Worm (Caenorhabditis elegans) whole organism, L2 larva: ENCODE data around the gene C25E10.7.

ENCODE experiments used
- C34F6.9 ChIP-seq: fragments of 150-350 bp; optimal IDR thresholded peaks from 2 replicates; lab custom pipeline; 2014; ENCODE audit warnings: missing biosample characterization, missing genetic modification characterization
- F13H6.1 ChIP-seq: sonication (generic microtip); optimal IDR thresholded peaks from 2 replicates; lab custom pipeline; 2016; ENCODE audit warnings: missing genetic modification characterization, missing compliant biosample characterization
- R02D3.7 ChIP-seq: fragments of 150-350 bp; optimal IDR thresholded peaks from 2 replicates; lab custom pipeline; 2014; ENCODE audit warnings: missing biosample characterization, missing genetic modification characterization
- Y55F3AM.14 ChIP-seq: fragments of 200-800 bp; sonication (Bioruptor generic); optimal IDR thresholded peaks from 2 replicates; lab custom pipeline; 2018; ENCODE audit warnings: mild to moderate bottlenecking, missing genetic modification characterization, missing compliant biosample characterization
- alr-1 ChIP-seq: fragments of 150-350 bp; optimal IDR thresholded peaks from 2 replicates; lab custom pipeline; 2014; ENCODE audit warnings: missing biosample characterization, missing genetic modification characterization
- aly-2 ChIP-seq: fragments of 150-350 bp; optimal IDR thresholded peaks from 2 replicates; lab custom pipeline; 2014; ENCODE audit warnings: missing biosample characterization, missing genetic modification characterization
- ceh-16 ChIP-seq: fragments of 150-350 bp; optimal IDR thresholded peaks from 2 replicates; lab custom pipeline; 2014; ENCODE audit warnings: missing biosample characterization, missing genetic modification characterization
- crh-2 ChIP-seq: sonication (generic microtip); optimal IDR thresholded peaks from 2 replicates; lab custom pipeline; 2017; ENCODE audit warnings: missing biosample characterization, missing genetic modification characterization
- dmd-4 ChIP-seq: sonication (generic microtip); optimal IDR thresholded peaks from 2 replicates; lab custom pipeline; 2017; ENCODE audit warnings: missing biosample characterization, missing genetic modification characterization
- egl-27 ChIP-seq: sonication (generic microtip); optimal IDR thresholded peaks from 3 replicates; lab custom pipeline; 2017; ENCODE audit warnings: missing biosample characterization, missing genetic modification reagents, missing genetic modification characterization
- elt-1 ChIP-seq: fragments of 150-350 bp; optimal IDR thresholded peaks from 2 replicates; lab custom pipeline; 2014; ENCODE audit warnings: missing biosample characterization, missing genetic modification characterization
- elt-3 ChIP-seq: sonication (generic microtip); optimal IDR thresholded peaks from 2 replicates; lab custom pipeline; 2017; ENCODE audit warnings: missing biosample characterization, missing genetic modification characterization
- fos-1 ChIP-seq: fragments of 150-350 bp; optimal IDR thresholded peaks from 2 replicates; lab custom pipeline; 2014; ENCODE audit warnings: missing biosample characterization, missing genetic modification characterization
- gmeb-1 ChIP-seq: fragments of 150-350 bp; optimal IDR thresholded peaks from 2 replicates; lab custom pipeline; 2014; ENCODE audit warnings: missing biosample characterization, missing genetic modification characterization
- lin-11 ChIP-seq: fragments of 150-350 bp; sonication (generic microtip); optimal IDR thresholded peaks from 2 replicates; lab custom pipeline; 2014; ENCODE audit warnings: missing biosample characterization, missing genetic modification characterization, inconsistent platforms, mixed read lengths
- lin-13 ChIP-seq: fragments of 150-350 bp; optimal IDR thresholded peaks from 2 replicates; lab custom pipeline; 2014; ENCODE audit warnings: missing biosample characterization, missing genetic modification reagents, missing genetic modification characterization
- lsy-2 ChIP-seq, 2 experiments: fragments of 150-350 bp in 1 of 2; sonication (generic microtip) in 1 of 2; optimal IDR thresholded peaks; 2 replicates each; lab custom pipeline; 2014 to 2017; ENCODE audit warnings: missing biosample characterization in 2 of 2, missing genetic modification characterization in 2 of 2
- mab-5 ChIP-seq: fragments of 150-350 bp; optimal IDR thresholded peaks from 2 replicates; lab custom pipeline; 2014; ENCODE audit warnings: missing biosample characterization, missing genetic modification characterization
- mbf-1 ChIP-seq: sonication (generic microtip); optimal IDR thresholded peaks from 2 replicates; lab custom pipeline; 2017; ENCODE audit warnings: missing biosample characterization, missing genetic modification characterization
- mdl-1 ChIP-seq, 2 experiments: fragments of 150-350 bp in 1 of 2; sonication (generic microtip) in 1 of 2; optimal IDR thresholded peaks; 2 replicates each; lab custom pipeline; 2017; ENCODE audit warnings: missing biosample characterization in 2 of 2, missing genetic modification characterization in 2 of 2
- nhr-10 ChIP-seq: sonication (generic microtip); optimal IDR thresholded peaks from 2 replicates; lab custom pipeline; 2017; ENCODE audit warnings: missing biosample characterization, missing genetic modification characterization
- nhr-11 ChIP-seq: fragments of 150-350 bp; optimal IDR thresholded peaks from 2 replicates; lab custom pipeline; 2014; ENCODE audit warnings: missing biosample characterization, missing genetic modification characterization
- nhr-21 ChIP-seq: fragments of 150-350 bp; optimal IDR thresholded peaks from 2 replicates; lab custom pipeline; 2014; ENCODE audit warnings: missing biosample characterization, missing genetic modification characterization
- nhr-23 ChIP-seq: fragments of 150-350 bp; optimal IDR thresholded peaks from 2 replicates; lab custom pipeline; 2014; ENCODE audit warnings: missing biosample characterization, missing genetic modification reagents, missing genetic modification characterization
- nhr-25 ChIP-seq: fragments of 150-350 bp; sonication (generic microtip); optimal IDR thresholded peaks from 3 replicates; lab custom pipeline; 2014; ENCODE audit warnings: missing biosample characterization, missing genetic modification characterization
- nhr-6 ChIP-seq: fragments of 150-350 bp; optimal IDR thresholded peaks from 2 replicates; lab custom pipeline; 2014; ENCODE audit warnings: missing biosample characterization, missing genetic modification characterization
- nhr-77 ChIP-seq: fragments of 150-350 bp; optimal IDR thresholded peaks from 2 replicates; lab custom pipeline; 2014; ENCODE audit warnings: missing biosample characterization, missing genetic modification characterization
- peb-1 ChIP-seq: fragments of 150-350 bp; optimal IDR thresholded peaks from 2 replicates; lab custom pipeline; 2014; ENCODE audit warnings: missing biosample characterization, missing genetic modification characterization
- skn-1 ChIP-seq: sonication (generic microtip); optimal IDR thresholded peaks from 2 replicates; lab custom pipeline; 2017; ENCODE audit warnings: missing biosample characterization, missing genetic modification characterization
- sma-3 ChIP-seq: sonication (generic microtip); optimal IDR thresholded peaks from 2 replicates; lab custom pipeline; 2016; ENCODE audit warnings: missing genetic modification reagents, missing genetic modification characterization, missing compliant biosample characterization
- sma-9 ChIP-seq, 2 experiments: fragments of 150-350 bp in 1 of 2; sonication (generic microtip) in 1 of 2; optimal IDR thresholded peaks; 2 replicates each; lab custom pipeline; 2014 to 2016; ENCODE audit warnings: missing genetic modification characterization in 2 of 2, mild to moderate bottlenecking in 1 of 2, missing biosample characterization in 1 of 2, missing compliant biosample characterization in 1 of 2, missing genetic modification reagents in 1 of 2, moderate library complexity in 1 of 2
- snpc-4 ChIP-seq: fragments of 150-350 bp; optimal IDR thresholded peaks from 2 replicates; lab custom pipeline; 2014; ENCODE audit warnings: missing biosample characterization, missing genetic modification characterization
- unc-55 ChIP-seq: fragments of 150-350 bp; sonication (generic microtip); optimal IDR thresholded peaks from 3 replicates; lab custom pipeline; 2014; ENCODE audit warnings: missing biosample characterization, missing genetic modification reagents, missing genetic modification characterization
- unc-62 ChIP-seq: fragments of 150-350 bp; optimal IDR thresholded peaks from 2 replicates; lab custom pipeline; 2014; ENCODE audit warnings: missing biosample characterization, missing genetic modification reagents, missing genetic modification characterization
- zag-1 ChIP-seq: fragments of 150-350 bp; optimal IDR thresholded peaks from 2 replicates; lab custom pipeline; 2014; ENCODE audit warnings: missing biosample characterization, missing genetic modification characterization
- ztf-11 ChIP-seq: sonication (generic microtip); optimal IDR thresholded peaks from 2 replicates; lab custom pipeline; 2017; ENCODE audit warnings: missing biosample characterization, missing genetic modification characterization
- ztf-4 ChIP-seq: fragments of 150-350 bp; optimal IDR thresholded peaks from 2 replicates; lab custom pipeline; 2014; ENCODE audit warnings: missing biosample characterization, missing genetic modification characterization

The C25E10.7 gene

ce11 chrV:9030248-9030647 is 20.8 kb downstream of the C25E10.7 start, which contains the start of gene C25E10.5:
TSS of gene C25E10.5 (plus strand) at chrV:9030548.
- TF ChIP-seq egl-27 (tag; lab: Kevin White, UChicago) (no peak), mbf-1 (tag; lab: Kevin White, UChicago) (no peak), nhr-10 (tag; lab: Kevin White, UChicago) (no peak), aly-2 (no peak), lin-13 (GFP tag; lab: Kevin White, UChicago) (no peak), nhr-25 (tag; lab: Kevin White, UChicago) (no peak), ceh-16 (tag; lab: Kevin White, UChicago) (no peak), mdl-1 (tag; optimal IDR thresholded peaks at IDR 0.05; lab: Kevin White, UChicago) (no peak), ztf-4 (tag; lab: Kevin White, UChicago) (no peak), nhr-23 (no peak), crh-2 (no peak), sma-3 (GFP tag; lab: Kevin White, UChicago) (no peak), mab-5 (no peak), unc-62 (GFP tag; lab: Kevin White, UChicago) (no peak), lsy-2 (tag; optimal IDR thresholded peaks at IDR 0.05; lab: Kevin White, UChicago) (no peak), F13H6.1 (tag; lab: Kevin White, UChicago) (no peak), lin-11 (tag; lab: Kevin White, UChicago) (no peak), Y55F3AM.14 (GFP tag; lab: Kevin White, UChicago) (no peak), snpc-4 (tag; lab: Kevin White, UChicago) (no peak), nhr-11 (no peak)
- TF ChIP-seq, all 48 proteins: peak for 0

ce11 chrV:9024713-9025112 is 26.3 kb downstream of the C25E10.7 start, which contains the start of gene bus-1:
TSS of gene bus-1 (minus strand) at chrV:9024813.
- TF ChIP-seq nhr-10 (tag; lab: Kevin White, UChicago) (no peak), C34F6.9 (tag; lab: Kevin White, UChicago) (no peak), elt-1 (no peak), skn-1 (no peak), dmd-4 (tag; lab: Kevin White, UChicago) (no peak), sma-9 (GFP tag; optimal IDR thresholded peaks at IDR 0.05; lab: Kevin White, UChicago) (no peak), sma-9 (tag; optimal IDR thresholded peaks at IDR 0.05; lab: Kevin White, UChicago) (no peak), gmeb-1 (tag; lab: Kevin White, UChicago) (no peak), peb-1 (tag; lab: Kevin White, UChicago) (no peak), unc-55 (no peak), nhr-21 (tag; lab: Kevin White, UChicago) (no peak), mab-5 (no peak), mdl-1 (tag; optimal IDR thresholded peaks at IDR 0.05; lab: Kevin White, UChicago) (no peak), nhr-77 (tag; lab: Kevin White, UChicago) (no peak), crh-2 (no peak), elt-3 (tag; lab: Kevin White, UChicago) (no peak), sma-3 (GFP tag; lab: Kevin White, UChicago) (no peak), R02D3.7 (tag; lab: Kevin White, UChicago) (no peak), nhr-6 (no peak)

- TF ChIP-seq dmd-4 (tag; lab: Kevin White, UChicago) (no peak), fos-1 (tag; lab: Kevin White, UChicago) (no peak), elt-3 (tag; lab: Kevin White, UChicago) (no peak), Y55F3AM.14 (GFP tag; lab: Kevin White, UChicago) (no peak)
Measured at ce11 chrV:9022078-9022477, 28.9 kb downstream of the C25E10.7 start, which contains the start of gene oac-41. TSS of gene oac-41 (minus strand) at chrV:9022178.

- TF ChIP-seq mdl-1 (tag; optimal IDR thresholded peaks at IDR 0.05; lab: Kevin White, UChicago) (no peak), zag-1 (tag; lab: Kevin White, UChicago) (no peak), nhr-77 (tag; lab: Kevin White, UChicago) (no peak), nhr-23 (no peak), ztf-11 (tag; lab: Kevin White, UChicago) (no peak), alr-1 (tag; lab: Kevin White, UChicago) (no peak), R02D3.7 (tag; lab: Kevin White, UChicago) (no peak)
Measured at ce11 chrV:9018871-9019270, 32.1 kb downstream of the C25E10.7 start.
